Worm (Caenorhabditis elegans) whole organism, young adult: ENCODE data around the gene F38E1.10.

ENCODE experiments used
- D2030.7 ChIP-seq: fragments of 200-800 bp; sonication (Bioruptor generic); IDR thresholded peaks from 2 replicates; pipeline ENCODE4 v1.3.6; 2022; ENCODE audit warnings: missing genetic modification reagents, missing genetic modification characterization, missing compliant biosample characterization
- F10E7.11 ChIP-seq: sonication (generic microtip); optimal IDR thresholded peaks from 2 replicates; lab custom pipeline; 2017; ENCODE audit warnings: mild to moderate bottlenecking, missing genetic modification characterization, moderate library complexity, missing compliant biosample characterization
- Y53G8AR.9 ChIP-seq: fragments of 200-800 bp; sonication (Bioruptor generic); conservative IDR thresholded peaks from 2 replicates; pipeline ENCODE4 v1.3.6; 2022; ENCODE audit warnings: missing genetic modification reagents, missing genetic modification characterization, missing compliant biosample characterization
- Y79H2A.3 ChIP-seq: fragments of 200-800 bp; sonication (Bioruptor generic); conservative IDR thresholded peaks from 2 replicates; pipeline ENCODE4 v1.3.6; 2022; ENCODE audit warnings: missing genetic modification reagents, missing genetic modification characterization, missing compliant biosample characterization
- ama-1 ChIP-seq, 3 experiments: fragments of 150-350 bp in 1 of 3; sonication (generic microtip) in 2 of 3; optimal IDR thresholded peaks; 2 replicates each; lab custom pipeline; 2014 to 2018; ENCODE audit warnings: missing biosample characterization in 2 of 3, missing genetic modification characterization in 2 of 3, missing genetic modification reagents in 2 of 3
- efl-1 ChIP-seq: fragments of 150-350 bp; optimal IDR thresholded peaks from 2 replicates; lab custom pipeline; 2014; ENCODE audit warnings: missing biosample characterization, missing genetic modification reagents, missing genetic modification characterization
- lin-40 ChIP-seq: sonication (generic microtip); optimal IDR thresholded peaks from 2 replicates; lab custom pipeline; 2016; ENCODE audit warnings: missing genetic modification characterization, mild to moderate bottlenecking, missing compliant biosample characterization, missing genotype, missing genetic modification reagents
- lin-54 ChIP-seq: fragments of 200-800 bp; sonication (Bioruptor generic); optimal IDR thresholded peaks from 2 replicates; lab custom pipeline; 2018; ENCODE audit warnings: mild to moderate bottlenecking, missing genetic modification characterization, missing compliant biosample characterization
- mcd-1 ChIP-seq: fragments of 200-800 bp; sonication (Bioruptor generic); IDR thresholded peaks from 2 replicates; pipeline ENCODE4 v1.3.6; 2022; ENCODE audit warnings: missing genetic modification reagents, missing genetic modification characterization, missing compliant biosample characterization
- nhr-80 ChIP-seq: sonication (generic microtip); optimal IDR thresholded peaks from 2 replicates; lab custom pipeline; 2016; ENCODE audit warnings: missing genetic modification characterization, missing compliant biosample characterization
- rcor-1 ChIP-seq: fragments of 200-800 bp; sonication (Bioruptor generic); IDR thresholded peaks from 2 replicates; pipeline ENCODE4 v1.3.6; 2022; ENCODE audit warnings: missing genetic modification reagents, missing genetic modification characterization, missing compliant biosample characterization
- snpc-3.4 ChIP-seq: sonication (generic microtip); optimal IDR thresholded peaks from 2 replicates; lab custom pipeline; 2017; ENCODE audit warnings: missing genetic modification characterization, mild to moderate bottlenecking, missing compliant biosample characterization, antibody characterized with exemption, moderate library complexity, missing genotype, missing genetic modification reagents
- unc-62 ChIP-seq: fragments of 150-350 bp; optimal IDR thresholded peaks from 2 replicates; lab custom pipeline; 2014; ENCODE audit warnings: missing biosample characterization, missing genetic modification reagents, missing genetic modification characterization
- ztf-3 ChIP-seq: fragments of 200-800 bp; sonication (Bioruptor generic); optimal IDR thresholded peaks from 2 replicates; lab custom pipeline; 2018; ENCODE audit warnings: mild to moderate bottlenecking, missing genetic modification characterization, missing compliant biosample characterization

- TF ChIP-seq ama-1 (optimal IDR thresholded peaks at IDR 0.05; lab: Kevin White, UChicago): no peak
- no peak for TF ChIP-seq ama-1 (GFP tag; optimal IDR thresholded peaks at IDR 0.05; lab: Kevin White, UChicago)
- TF ChIP-seq efl-1 (GFP tag; lab: Kevin White, UChicago): no peak
- no peak for TF ChIP-seq D2030.7 (GFP tag; lab: Robert Waterston, UW)
- no peak for TF ChIP-seq mcd-1 (GFP tag; lab: Robert Waterston, UW)
- no peak for TF ChIP-seq F10E7.11 (tag; lab: Kevin White, UChicago)
- no peak for TF ChIP-seq rcor-1 (GFP tag; lab: Robert Waterston, UW)
- TF ChIP-seq unc-62 (GFP tag; lab: Kevin White, UChicago): no peak
- TF ChIP-seq lin-54: no peak
- no peak for TF ChIP-seq lin-40 (tag; lab: Kevin White, UChicago)
- TF ChIP-seq nhr-80 (tag; lab: Kevin White, UChicago): no peak
- no peak for TF ChIP-seq Y53G8AR.9 (GFP tag; lab: Robert Waterston, UW)
- TF ChIP-seq ztf-3 (GFP tag; lab: Kevin White, UChicago): no peak
- TF ChIP-seq Y79H2A.3 (GFP tag; lab: Robert Waterston, UW): no peak
- TF ChIP-seq snpc-3.4 (tag; lab: Kevin White, UChicago): no peak
Measured at ce11 chrV:8387056-8387455, 11.7 kb upstream of the F38E1.10 start, which contains the start of gene gcy-7.
